Worm (Caenorhabditis elegans) whole organism, mixed stage, embryonic: ENCODE data around the gene hpo-8.

Source experiments
- M03D4.4 ChIP-seq: sonication (generic microtip); optimal IDR thresholded peaks from 2 replicates; lab custom pipeline; 2017; ENCODE audit warnings: mild to moderate bottlenecking, missing genetic modification characterization, missing compliant biosample characterization
- bed-3 ChIP-seq: fragments of 200-800 bp; sonication (Bioruptor generic); optimal IDR thresholded peaks from 3 replicates; lab custom pipeline; 2018; ENCODE audit warnings: mild to moderate bottlenecking, missing genetic modification characterization, moderate library complexity, missing compliant biosample characterization
- blmp-1 ChIP-seq: fragments of 150-350 bp; optimal IDR thresholded peaks from 2 replicates; lab custom pipeline; 2014; ENCODE audit warnings: missing biosample characterization, missing genetic modification characterization
- ceh-43 ChIP-seq: fragments of 200-800 bp; sonication (Bioruptor generic); optimal IDR thresholded peaks from 2 replicates; lab custom pipeline; 2018; ENCODE audit warnings: mild to moderate bottlenecking, missing genetic modification characterization, moderate library complexity, missing compliant biosample characterization
- ceh-83 ChIP-seq: fragments of 200-800 bp; sonication (Bioruptor generic); optimal IDR thresholded peaks from 2 replicates; lab custom pipeline; 2018; ENCODE audit warnings: mild to moderate bottlenecking, missing genetic modification characterization, missing compliant biosample characterization
- ces-1 ChIP-seq: fragments of 150-350 bp; optimal IDR thresholded peaks from 2 replicates; lab custom pipeline; 2014; ENCODE audit warnings: missing biosample characterization, missing genetic modification reagents, missing genetic modification characterization
- cnd-1 ChIP-seq: fragments of 200-800 bp; sonication (Bioruptor generic); optimal IDR thresholded peaks from 2 replicates; lab custom pipeline; 2018; ENCODE audit warnings: mild to moderate bottlenecking, missing genetic modification characterization, missing compliant biosample characterization
- drap-1 ChIP-seq: fragments of 200-800 bp; sonication (Bioruptor generic); optimal IDR thresholded peaks from 3 replicates; lab custom pipeline; 2018; ENCODE audit warnings: mild to moderate bottlenecking, missing genetic modification characterization, missing compliant biosample characterization
- elt-1 ChIP-seq: sonication (generic microtip); optimal IDR thresholded peaks from 2 replicates; lab custom pipeline; 2017; ENCODE audit warnings: missing genetic modification characterization, mild to moderate bottlenecking, missing compliant biosample characterization, antibody characterized with exemption, moderate library complexity, borderline replicate concordance; ENCODE audit not compliant: insufficient read depth
- elt-3 ChIP-seq: fragments of 150-350 bp; optimal IDR thresholded peaks from 2 replicates; lab custom pipeline; 2014; ENCODE audit warnings: missing biosample characterization, missing genetic modification characterization
- flh-1 ChIP-seq: fragments of 200-800 bp; sonication (Bioruptor generic); optimal IDR thresholded peaks from 2 replicates; lab custom pipeline; 2018; ENCODE audit warnings: mild to moderate bottlenecking, missing genetic modification characterization, moderate library complexity, missing compliant biosample characterization
- hlh-1 ChIP-seq: fragments of 150-350 bp; optimal IDR thresholded peaks from 2 replicates; lab custom pipeline; 2014; ENCODE audit warnings: missing biosample characterization, missing genetic modification reagents, missing genetic modification characterization
- lin-13 ChIP-seq: fragments of 150-350 bp; optimal IDR thresholded peaks from 2 replicates; lab custom pipeline; 2014; ENCODE audit warnings: missing biosample characterization, missing genetic modification characterization
- lin-32 ChIP-seq: fragments of 200-800 bp; sonication (Bioruptor generic); optimal IDR thresholded peaks from 2 replicates; lab custom pipeline; 2018; ENCODE audit warnings: mild to moderate bottlenecking, missing genetic modification characterization, missing compliant biosample characterization
- lsy-2 ChIP-seq: fragments of 150-350 bp; optimal IDR thresholded peaks from 2 replicates; lab custom pipeline; 2014; ENCODE audit warnings: missing biosample characterization, missing genetic modification characterization
- mab-5 ChIP-seq: fragments of 150-350 bp; optimal IDR thresholded peaks from 2 replicates; lab custom pipeline; 2014; ENCODE audit warnings: missing biosample characterization, missing genetic modification characterization
- mep-1 ChIP-seq: fragments of 150-350 bp; optimal IDR thresholded peaks from 2 replicates; lab custom pipeline; 2017; ENCODE audit warnings: missing biosample characterization, missing genetic modification reagents, missing genetic modification characterization, inconsistent platforms
- mls-2 ChIP-seq: sonication (generic microtip); optimal IDR thresholded peaks from 2 replicates; lab custom pipeline; 2016; ENCODE audit warnings: mild to moderate bottlenecking, missing genetic modification characterization, moderate library complexity, missing compliant biosample characterization
- nhr-12 ChIP-seq: fragments of 150-350 bp; optimal IDR thresholded peaks from 2 replicates; lab custom pipeline; 2014; ENCODE audit warnings: missing biosample characterization, missing genetic modification characterization
- nhr-2 ChIP-seq: fragments of 150-350 bp; optimal IDR thresholded peaks from 2 replicates; lab custom pipeline; 2014; ENCODE audit warnings: missing biosample characterization, missing genetic modification characterization
- nhr-237 ChIP-seq: fragments of 150-350 bp; optimal IDR thresholded peaks from 2 replicates; lab custom pipeline; 2014; ENCODE audit warnings: missing biosample characterization, missing genetic modification characterization
- nhr-28 ChIP-seq: fragments of 150-350 bp; optimal IDR thresholded peaks from 2 replicates; lab custom pipeline; 2014; ENCODE audit warnings: missing biosample characterization, missing genetic modification characterization
- nhr-76 ChIP-seq: sonication (generic microtip); optimal IDR thresholded peaks from 2 replicates; lab custom pipeline; 2017; ENCODE audit warnings: missing biosample characterization, missing genetic modification characterization
- pha-4 ChIP-seq: fragments of 150-350 bp; optimal IDR thresholded peaks from 2 replicates; lab custom pipeline; 2018; ENCODE audit warnings: missing biosample characterization, missing genetic modification reagents, missing genetic modification characterization
- snpc-4 ChIP-seq: fragments of 150-350 bp; optimal IDR thresholded peaks from 2 replicates; lab custom pipeline; 2014; ENCODE audit warnings: missing biosample characterization, missing genetic modification characterization
- tbx-8 ChIP-seq: fragments of 200-800 bp; sonication (Bioruptor generic); optimal IDR thresholded peaks from 2 replicates; lab custom pipeline; 2018; ENCODE audit warnings: mild to moderate bottlenecking, missing genetic modification characterization, moderate library complexity, missing compliant biosample characterization
- unc-120 ChIP-seq: sonication (generic microtip); optimal IDR thresholded peaks from 2 replicates; lab custom pipeline; 2017; ENCODE audit warnings: missing genetic modification characterization, missing compliant biosample characterization; ENCODE audit not compliant: poor library complexity, severe bottlenecking
- unc-39 ChIP-seq: fragments of 150-350 bp; optimal IDR thresholded peaks from 2 replicates; lab custom pipeline; 2014; ENCODE audit warnings: missing biosample characterization, missing genetic modification characterization
- unc-62 ChIP-seq: fragments of 150-350 bp; optimal IDR thresholded peaks from 2 replicates; lab custom pipeline; 2014; ENCODE audit warnings: missing biosample characterization, missing genetic modification reagents, missing genetic modification characterization
- ztf-11 ChIP-seq: fragments of 150-350 bp; optimal IDR thresholded peaks from 2 replicates; lab custom pipeline; 2014; ENCODE audit warnings: missing biosample characterization, missing genetic modification characterization

The hpo-8 gene

ce11 chrV:6810091-6810490 is 29.0 kb upstream of the hpo-8 start:
- TF ChIP-seq elt-1 (tag; lab: Kevin White, UChicago), result no peak
- no peak for TF ChIP-seq mls-2 (tag; lab: Kevin White, UChicago)
- TF ChIP-seq drap-1 (GFP tag; lab: Kevin White, UChicago), result no peak

ce11 chrV:6811863-6812262 is 27.2 kb upstream of the hpo-8 start:
- no peak for TF ChIP-seq lsy-2 (tag; lab: Kevin White, UChicago)
- TF ChIP-seq nhr-237 (tag; lab: Kevin White, UChicago), result no peak
- no peak for TF ChIP-seq elt-3 (tag; lab: Kevin White, UChicago)
- TF ChIP-seq, all 35 proteins: peak for 0

DNA sequence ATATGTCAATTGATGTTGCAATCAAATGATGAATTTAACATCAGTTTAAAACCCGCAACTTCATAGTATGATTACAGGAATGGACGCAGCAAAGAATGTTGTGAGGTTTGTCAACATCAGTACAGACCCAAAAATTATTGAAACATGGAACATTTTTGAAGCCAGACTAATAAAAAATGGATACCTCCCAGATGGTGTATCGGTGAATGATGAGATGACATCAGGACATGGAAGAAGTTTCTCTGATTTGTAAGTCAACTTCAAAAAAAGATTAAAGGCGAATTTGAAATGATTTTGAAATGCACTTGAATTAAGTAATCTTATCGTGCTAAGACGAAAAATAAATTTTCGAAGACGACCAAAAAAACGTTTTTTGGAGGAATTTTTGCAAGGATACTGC is 25.2 kb upstream of the hpo-8 start:
- no peak for TF ChIP-seq bed-3
- no peak for TF ChIP-seq cnd-1 (tag; lab: Kevin White, UChicago)
- TF ChIP-seq, all 35 proteins: peak for 0

DNA sequence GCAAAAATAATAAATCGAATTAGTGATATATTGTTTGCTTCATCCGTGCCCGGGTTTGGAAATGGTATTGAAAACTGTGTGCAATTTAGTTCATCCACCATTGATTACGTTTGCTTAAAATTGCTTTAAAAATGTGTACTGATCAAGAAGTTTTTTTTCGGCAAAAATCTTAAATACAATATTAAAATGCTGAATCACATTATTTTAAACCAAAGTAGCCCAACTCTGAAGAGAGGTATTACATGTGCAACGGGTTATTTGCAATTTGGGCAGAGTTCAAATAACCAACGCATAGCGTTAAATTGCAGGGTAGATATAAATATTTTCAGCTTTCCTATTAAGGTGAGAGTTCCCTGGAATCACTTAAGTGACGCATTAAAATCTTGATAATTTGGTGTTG is 21.9 kb upstream of the hpo-8 start, which contains the start of gene dmsr-14:
Gene dmsr-14 (minus strand): TSS at position 101 of the 400 bp plus-strand sequence.
- no peak for TF ChIP-seq M03D4.4 (tag; lab: Kevin White, UChicago)
- TF ChIP-seq elt-1 (tag; lab: Kevin White, UChicago), result no peak
- no peak for TF ChIP-seq nhr-12 (tag; lab: Kevin White, UChicago)
- no peak for TF ChIP-seq pha-4 (tag; lab: Kevin White, UChicago)
- TF ChIP-seq ceh-43 (GFP tag; lab: Kevin White, UChicago), result no peak
- TF ChIP-seq ces-1 (GFP tag; lab: Kevin White, UChicago), result no peak
- no peak for TF ChIP-seq unc-120 (tag; lab: Kevin White, UChicago)
- TF ChIP-seq flh-1 (GFP tag; lab: Kevin White, UChicago), result no peak

- TF ChIP-seq ceh-83 (no peak), flh-1 (GFP tag; lab: Kevin White, UChicago) (no peak)
These were observed 19.3 kb upstream of the hpo-8 start, which contains the start of gene dmsr-13 for ce11 chrV:6819812-6820211. Gene dmsr-13, minus strand, starts transcription at chrV:6819912.

DNA sequence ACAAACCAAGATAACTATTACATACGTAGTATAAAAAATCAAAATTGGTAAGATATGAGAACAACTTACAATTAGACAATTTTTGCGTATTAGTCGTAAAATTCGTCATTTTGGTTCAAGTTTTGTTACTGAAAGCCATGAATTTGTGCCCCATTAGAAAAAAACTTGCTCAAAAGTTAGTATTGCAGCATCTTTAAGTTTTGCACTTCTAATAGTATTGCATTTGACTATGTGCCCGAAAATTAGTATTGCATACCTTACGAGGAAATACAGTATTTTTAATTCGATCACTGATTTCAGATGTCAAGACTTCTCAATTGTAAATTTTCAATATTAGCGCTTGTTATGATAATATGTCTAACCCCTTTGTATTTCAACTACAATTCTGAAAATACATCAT is 17.6 kb upstream of the hpo-8 start, which contains the start of gene T15B7.8:
Gene T15B7.8 (plus strand): TSS at position 301 of the 400 bp plus-strand sequence.
- TF ChIP-seq nhr-28 (tag; lab: Kevin White, UChicago) (no peak), ces-1 (GFP tag; lab: Kevin White, UChicago) (no peak), M03D4.4 (tag; lab: Kevin White, UChicago) (no peak), flh-1 (GFP tag; lab: Kevin White, UChicago) (no peak), mep-1 (tag; lab: Kevin White, UChicago) (no peak), unc-39 (no peak), blmp-1 (tag; lab: Kevin White, UChicago) (no peak), ceh-43 (GFP tag; lab: Kevin White, UChicago) (no peak), tbx-8 (no peak), drap-1 (GFP tag; lab: Kevin White, UChicago) (no peak), nhr-237 (tag; lab: Kevin White, UChicago) (no peak), elt-3 (tag; lab: Kevin White, UChicago) (no peak), nhr-12 (tag; lab: Kevin White, UChicago) (no peak), ztf-11 (tag; lab: Kevin White, UChicago) (no peak), nhr-2 (tag; lab: Kevin White, UChicago) (no peak), lin-13 (tag; lab: Kevin White, UChicago) (no peak)

DNA sequence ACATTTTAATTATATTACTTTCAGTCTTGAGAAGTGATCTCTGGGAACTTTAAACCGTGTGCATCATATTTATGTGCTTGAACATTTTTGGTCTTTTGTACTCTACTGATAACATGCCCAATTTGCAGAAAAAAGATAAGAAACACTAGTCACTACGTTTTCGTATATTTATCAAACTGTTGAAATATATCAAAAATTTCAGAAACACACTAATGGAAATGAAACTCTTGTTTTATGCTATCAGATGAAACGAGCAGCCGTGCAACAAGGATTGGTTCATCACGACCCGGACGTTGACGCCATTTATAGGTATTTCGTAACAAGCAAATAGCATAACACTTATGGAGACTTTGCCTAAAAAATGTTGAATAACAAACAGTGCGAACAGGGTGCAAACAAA is 15.7 kb upstream of the hpo-8 start:
- no peak for TF ChIP-seq lsy-2 (tag; lab: Kevin White, UChicago)
- TF ChIP-seq M03D4.4 (tag; lab: Kevin White, UChicago), result no peak
- no peak for TF ChIP-seq unc-120 (tag; lab: Kevin White, UChicago)
- no peak for TF ChIP-seq ceh-83
- TF ChIP-seq drap-1 (GFP tag; lab: Kevin White, UChicago), result no peak
- no peak for TF ChIP-seq hlh-1
- no peak for TF ChIP-seq snpc-4 (tag; lab: Kevin White, UChicago)
- TF ChIP-seq nhr-2 (tag; lab: Kevin White, UChicago), result no peak
- TF ChIP-seq mab-5, result no peak
- TF ChIP-seq mep-1 (tag; lab: Kevin White, UChicago), result no peak
- TF ChIP-seq mls-2 (tag; lab: Kevin White, UChicago), result no peak
- TF ChIP-seq tbx-8, result no peak
- no peak for TF ChIP-seq cnd-1 (tag; lab: Kevin White, UChicago)
- TF ChIP-seq unc-62 (GFP tag; lab: Kevin White, UChicago), result no peak
- TF ChIP-seq blmp-1 (tag; lab: Kevin White, UChicago), result no peak
- TF ChIP-seq nhr-76 (tag; lab: Kevin White, UChicago), result no peak
- no peak for TF ChIP-seq lin-32 (GFP tag; lab: Kevin White, UChicago)
- no peak for TF ChIP-seq nhr-12 (tag; lab: Kevin White, UChicago)
- no peak for TF ChIP-seq pha-4 (tag; lab: Kevin White, UChicago)
